Worm (Caenorhabditis elegans): ENCODE measurements around the gene ndus-8.

ce11 chrIII:7199467-7199866, 34.5 kb downstream of the ndus-8 start:
- TF ChIP-seq ztf-23 (GFP tag; IDR thresholded peaks at IDR 0.05) (no peak), cog-1 (tag; optimal IDR thresholded peaks at IDR 0.05) (no peak), tab-1 (GFP tag; IDR thresholded peaks at IDR 0.05) (no peak), flt-1 (GFP tag; IDR thresholded peaks at IDR 0.05) (no peak)

Measured in whole organism, midembryonic.